Worm (Caenorhabditis elegans): ENCODE results near the gene ogdh-1.
A peak's percentile ranks its signal among the peaks of the same experiment; 100 is the strongest.
"Not testable (repeated sequence)": the region's sequence is repeated elsewhere in the genome, so short reads cannot be mapped to it uniquely, and the experiment has no call there.

The ogdh-1 gene

ce11 chrIV:4703911-4704310 lies at the start of gene ogdh-1:
Gene ogdh-1 (minus strand): TSS chrIV:4704011.
- TF ChIP-seq unc-62 (GFP tag; optimal IDR thresholded peaks at IDR 0.05) = no peak

ce11 chrIV:4751814-4752213 lies 48.0 kb upstream of the ogdh-1 start, which contains the start of gene Y17G9B.4:
Gene Y17G9B.4 (plus strand): TSS chrIV:4752119.
- no peak for TF ChIP-seq unc-62 (GFP tag; optimal IDR thresholded peaks at IDR 0.05)

- TF ChIP-seq unc-62 (GFP tag; optimal IDR thresholded peaks at IDR 0.05) = peak; percentile 61
These were observed 46.0 kb upstream of the ogdh-1 start, which contains the start of the genes rpl-20 and Y17G9B.5 for ce11 chrIV:4749728-4750278. Gene rpl-20 (minus strand): TSS chrIV:4749778. Gene Y17G9B.5 (plus strand): TSS chrIV:4750240.

ce11 chrIV:4749155-4749554 lies 45.3 kb upstream of the ogdh-1 start:
- no peak for TF ChIP-seq unc-62 (GFP tag; optimal IDR thresholded peaks at IDR 0.05)

ce11 chrIV:4748408-4749105 lies 44.7 kb upstream of the ogdh-1 start, which contains the start of gene cyc-2.1:
Gene cyc-2.1 (minus strand): TSS chrIV:4749012.
- no peak for TF ChIP-seq unc-62 (GFP tag; optimal IDR thresholded peaks at IDR 0.05)

ce11 chrIV:4747553-4747952 lies 43.7 kb upstream of the ogdh-1 start, which contains the start of gene tctn-1:
Gene tctn-1 (minus strand): TSS chrIV:4747832.
- no peak for TF ChIP-seq unc-62 (GFP tag; optimal IDR thresholded peaks at IDR 0.05)

ce11 chrIV:4745422-4745821 lies 41.6 kb upstream of the ogdh-1 start, which contains the start of gene timm-17B.1:
Gene timm-17B.1 (minus strand): TSS chrIV:4745492.
- no peak for TF ChIP-seq unc-62 (GFP tag; optimal IDR thresholded peaks at IDR 0.05)

- TF ChIP-seq unc-62 (GFP tag; optimal IDR thresholded peaks at IDR 0.05) = no peak
These were observed 40.4 kb upstream of the ogdh-1 start, which contains the start of gene hoe-1 for ce11 chrIV:4744167-4744566. Gene hoe-1 (minus strand): TSS chrIV:4744267.

ce11 chrIV:4742480-4742879 lies 38.7 kb upstream of the ogdh-1 start:
- TF ChIP-seq unc-62 (GFP tag; optimal IDR thresholded peaks at IDR 0.05) = no peak

- TF ChIP-seq unc-62 (GFP tag; optimal IDR thresholded peaks at IDR 0.05) = no peak
These were observed 33.4 kb upstream of the ogdh-1 start, which contains the start of gene fbxb-78 for ce11 chrIV:4737258-4737657. Gene fbxb-78 (plus strand): TSS chrIV:4737558.

- TF ChIP-seq unc-62 (GFP tag; optimal IDR thresholded peaks at IDR 0.05) = no peak
These were observed 20.8 kb upstream of the ogdh-1 start, which contains the start of gene K08F11.1 for ce11 chrIV:4724562-4724961. Gene K08F11.1 (plus strand): TSS chrIV:4724862.

- no peak for TF ChIP-seq unc-62 (GFP tag; optimal IDR thresholded peaks at IDR 0.05)
These were observed 19.9 kb upstream of the ogdh-1 start for ce11 chrIV:4723687-4724086.

- not testable (repeated sequence) for TF ChIP-seq unc-62 (GFP tag; optimal IDR thresholded peaks at IDR 0.05)
These were observed 12.0 kb upstream of the ogdh-1 start, which contains the start of gene miro-1 for ce11 chrIV:4715785-4716184. Gene miro-1 (minus strand): TSS chrIV:4715807.

- TF ChIP-seq unc-62 (GFP tag; optimal IDR thresholded peaks at IDR 0.05) = no peak
These were observed 8.6 kb upstream of the ogdh-1 start, which contains the start of gene yars-2 for ce11 chrIV:4712376-4712775. Gene yars-2 (minus strand): TSS chrIV:4712624.

ce11 chrIV:4710459-4710858 lies 6.6 kb upstream of the ogdh-1 start, which contains the start of gene cif-1:
Gene cif-1 (minus strand): TSS chrIV:4710755.
- TF ChIP-seq unc-62 (GFP tag; optimal IDR thresholded peaks at IDR 0.05) = no peak

- TF ChIP-seq unc-62 (GFP tag; optimal IDR thresholded peaks at IDR 0.05) = no peak
These were observed 2.1 kb upstream of the ogdh-1 start for ce11 chrIV:4705922-4706321.

- TF ChIP-seq unc-62 (GFP tag; optimal IDR thresholded peaks at IDR 0.05) = no peak
These were observed 1.4 kb upstream of the ogdh-1 start for ce11 chrIV:4705182-4705581.

Measured in whole organism, dauer.